Worm (Caenorhabditis elegans) whole organism, mixed stage, embryonic: ENCODE measurements around the gene ada-2.

Experiments used
- ces-1 ChIP-seq: fragments of 150-350 bp; optimal IDR thresholded peaks from 2 replicates; lab custom pipeline; 2014; ENCODE audit warnings: missing biosample characterization, missing genetic modification reagents, missing genetic modification characterization
- nhr-76 ChIP-seq: sonication (generic microtip); optimal IDR thresholded peaks from 2 replicates; lab custom pipeline; 2017; ENCODE audit warnings: missing biosample characterization, missing genetic modification characterization
- unc-39 ChIP-seq: fragments of 150-350 bp; optimal IDR thresholded peaks from 2 replicates; lab custom pipeline; 2014; ENCODE audit warnings: missing biosample characterization, missing genetic modification characterization
- unc-62 ChIP-seq: fragments of 150-350 bp; optimal IDR thresholded peaks from 2 replicates; lab custom pipeline; 2014; ENCODE audit warnings: missing biosample characterization, missing genetic modification reagents, missing genetic modification characterization

ce11 chrII:7280584-7280983 is 28.5 kb downstream of the ada-2 start:
- TF ChIP-seq ces-1 (GFP tag; lab: Kevin White, UChicago) (no peak), unc-39 (tag; lab: Kevin White, UChicago) (no peak), nhr-76 (no peak), unc-62 (GFP tag; lab: Kevin White, UChicago) (no peak)
